Fruit fly (Drosophila melanogaster) whole organism, larva: ENCODE results near the gene CG5708.

Experiments used
- noc ChIP-seq: fragments of 200-800 bp; sonication (Bioruptor generic); optimal IDR thresholded peaks from 3 replicates; lab custom pipeline; 2019; ENCODE audit warnings: missing biosample characterization, mild to moderate bottlenecking, missing genetic modification characterization, moderate library complexity

The CG5708 gene

DNA sequence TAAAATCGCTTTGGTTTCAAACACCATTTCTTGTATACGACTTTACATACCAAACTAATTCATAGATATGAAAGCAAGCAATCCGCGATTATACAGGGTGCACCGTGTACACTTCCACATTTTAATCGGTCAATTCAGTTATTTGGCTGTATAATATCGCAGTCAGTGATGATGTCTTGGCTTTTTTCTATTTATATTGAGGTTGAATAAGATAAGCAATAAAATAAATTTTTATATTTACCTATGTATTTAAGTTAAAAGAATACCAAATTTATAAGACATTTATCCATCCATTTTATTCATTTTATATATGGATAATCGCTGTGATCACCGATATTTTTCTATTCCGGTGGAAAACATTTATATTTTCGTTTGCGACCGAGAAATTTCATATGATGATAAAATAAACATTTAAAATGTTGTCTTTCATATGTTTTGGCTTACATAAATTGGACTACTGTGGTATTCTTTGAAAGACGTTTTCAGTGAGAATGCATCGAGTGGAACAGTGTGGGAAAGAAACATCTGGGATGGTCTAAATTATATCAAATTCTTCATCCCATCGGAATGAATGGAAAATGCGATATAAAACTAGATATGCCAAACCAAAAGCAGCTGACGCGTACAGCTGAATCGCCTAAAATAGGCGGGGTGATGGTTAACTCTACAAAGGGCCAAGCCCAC is at the start of gene CG5708:
Gene CG5708, minus strand, starts transcription at position 85 of the 684 bp plus-strand sequence.
- no peak for TF ChIP-seq noc (tag; lab: Kevin White, UChicago)

DNA sequence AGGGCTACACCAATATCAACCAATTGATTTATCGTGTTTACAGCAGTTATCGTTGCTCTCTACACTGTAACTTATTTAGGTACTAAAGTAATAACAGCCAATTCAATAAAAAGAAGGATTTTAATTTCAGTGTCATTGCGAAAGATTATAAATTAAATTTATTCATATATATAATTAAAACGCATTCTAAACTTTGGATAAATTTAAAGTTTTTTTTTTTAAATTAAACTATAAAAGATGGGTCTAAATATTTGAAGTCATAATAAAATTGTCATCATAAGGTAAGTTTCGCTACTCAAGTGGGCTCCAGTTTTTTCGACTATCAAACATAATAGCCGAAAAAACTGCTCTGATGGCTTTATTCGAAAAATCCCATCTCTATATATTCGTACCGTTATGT is 45.6 kb upstream of the CG5708 start, which contains the start of gene trk:
Gene trk, minus strand, starts transcription at position 101 of the 400 bp plus-strand sequence.
- TF ChIP-seq noc (tag; lab: Kevin White, UChicago): no peak

DNA sequence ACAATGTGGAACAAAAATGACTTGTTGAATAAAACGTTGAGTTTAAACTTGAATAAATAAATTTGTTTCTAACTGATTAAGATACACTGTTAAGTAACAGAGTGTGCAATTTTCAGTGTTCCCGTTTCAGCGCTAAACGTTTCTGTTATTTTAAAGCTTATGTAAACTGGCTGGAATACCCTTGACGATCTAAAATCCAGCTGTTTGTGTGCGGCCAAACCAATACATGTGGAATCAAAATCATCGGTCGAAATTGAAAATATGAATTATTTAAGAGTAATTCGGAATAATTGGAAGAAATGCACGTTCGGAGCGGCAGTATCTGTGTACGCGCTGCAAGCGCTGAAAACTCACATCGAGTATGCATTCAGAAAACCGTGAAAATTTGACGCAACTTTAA is 43.2 kb upstream of the CG5708 start, which contains the start of gene Mulk:
Gene Mulk, plus strand, starts transcription at position 198 of the 400 bp plus-strand sequence.
- TF ChIP-seq noc (tag; lab: Kevin White, UChicago): no peak

DNA sequence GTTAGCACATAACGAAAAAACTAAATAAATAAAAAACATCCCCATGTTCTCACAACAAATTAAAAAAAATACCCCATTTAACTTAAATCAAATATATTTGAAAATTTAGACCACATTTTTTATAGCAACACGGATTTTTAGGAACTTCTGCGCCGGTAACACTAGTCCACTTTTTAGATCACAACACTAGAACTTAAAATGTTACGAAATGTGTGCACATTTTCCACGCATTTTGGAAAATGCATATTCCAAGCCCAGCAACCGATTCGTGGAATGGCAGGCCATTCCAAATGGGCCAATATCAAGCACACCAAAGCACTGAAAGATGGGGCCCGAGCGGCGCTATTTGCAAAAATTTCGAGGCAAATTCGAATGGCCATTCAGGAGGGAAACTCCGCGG is 42.1 kb upstream of the CG5708 start, which contains the start of gene CG4957:
Gene CG4957, plus strand, starts transcription at position 185 of the 400 bp plus-strand sequence.
- no peak for TF ChIP-seq noc (tag; lab: Kevin White, UChicago)

DNA sequence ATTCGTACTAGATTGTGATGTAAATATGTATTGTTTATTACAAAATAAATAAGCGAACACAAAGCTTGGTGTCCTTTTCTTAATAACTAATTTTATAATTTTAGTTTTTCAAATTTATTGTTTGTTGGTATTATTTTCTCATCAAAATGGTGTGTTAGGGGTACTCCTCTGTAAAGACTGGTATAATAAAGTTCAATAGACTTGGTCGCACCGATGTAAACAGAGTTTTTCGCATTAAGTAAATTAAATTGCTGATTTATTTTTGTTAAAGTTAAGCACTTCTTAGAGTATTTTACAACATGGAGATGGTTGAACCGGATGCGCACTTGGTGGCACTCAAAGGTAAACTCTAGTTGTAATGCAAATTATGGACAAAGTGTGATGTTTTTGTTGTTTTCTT is 39.9 kb upstream of the CG5708 start, which contains the start of gene CG4953:
Gene CG4953, plus strand, starts transcription at position 193 of the 400 bp plus-strand sequence.
- no peak for TF ChIP-seq noc (tag; lab: Kevin White, UChicago)

DNA sequence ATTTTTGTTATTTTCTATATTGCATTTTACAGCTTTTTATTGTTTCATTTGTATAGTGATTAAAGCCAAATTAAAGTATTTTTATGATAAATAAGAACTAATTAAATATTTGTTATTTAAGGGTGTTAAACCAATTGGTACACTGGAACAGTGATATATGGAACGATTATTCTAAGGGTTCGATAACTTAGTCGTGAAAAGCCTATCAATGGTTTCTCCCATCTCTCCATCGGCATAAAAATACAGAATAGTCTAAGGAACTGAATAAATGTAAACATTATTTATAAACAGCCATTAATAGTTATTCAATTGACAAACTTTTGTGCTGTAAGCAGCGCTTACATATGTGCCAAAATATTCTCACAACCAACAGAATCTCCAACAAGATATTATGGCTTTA is 38.5 kb upstream of the CG5708 start, which contains the start of gene Mob3:
Gene Mob3, plus strand, starts transcription at position 208 of the 400 bp plus-strand sequence.
- no peak for TF ChIP-seq noc (tag; lab: Kevin White, UChicago)

DNA sequence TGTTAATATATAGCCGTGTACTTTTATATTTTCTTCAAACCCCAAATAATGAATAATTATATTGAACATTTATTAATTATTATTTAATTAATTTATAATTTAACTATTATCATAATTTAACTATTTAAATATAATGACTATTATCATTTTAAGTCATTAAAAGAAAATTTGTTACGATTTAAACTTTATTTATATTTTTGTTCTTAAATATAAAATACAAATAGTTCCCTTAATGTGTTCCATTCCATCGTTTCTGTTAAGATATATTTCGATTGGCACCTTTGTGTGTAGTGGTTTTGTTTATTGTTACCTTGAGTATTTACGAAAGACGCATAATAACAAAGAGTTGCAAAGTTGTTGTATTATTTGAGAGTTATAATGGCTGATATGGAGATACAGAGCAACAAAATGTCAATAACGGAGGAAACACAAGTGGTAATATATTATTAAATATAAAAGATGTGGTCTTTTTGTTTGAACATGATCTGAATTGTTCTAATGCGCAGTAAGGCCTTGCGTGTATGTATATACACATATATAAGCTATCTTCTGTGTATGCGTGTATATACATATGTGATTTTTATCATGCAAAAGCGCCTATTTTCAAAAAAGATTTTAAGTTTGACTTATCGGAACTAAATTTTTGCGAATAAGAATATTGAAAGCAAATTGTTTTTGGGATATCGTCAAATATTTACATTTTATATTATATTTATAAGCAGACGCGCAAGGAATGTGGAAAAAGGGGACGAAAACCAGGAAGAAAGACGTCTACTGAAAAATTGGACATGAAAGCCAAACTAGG is 37.4 kb upstream of the CG5708 start, which contains the start of gene REPTOR-BP:
Gene REPTOR-BP, plus strand, starts transcription at position 296 of the 805 bp plus-strand sequence.
- no peak for TF ChIP-seq noc (tag; lab: Kevin White, UChicago)

DNA sequence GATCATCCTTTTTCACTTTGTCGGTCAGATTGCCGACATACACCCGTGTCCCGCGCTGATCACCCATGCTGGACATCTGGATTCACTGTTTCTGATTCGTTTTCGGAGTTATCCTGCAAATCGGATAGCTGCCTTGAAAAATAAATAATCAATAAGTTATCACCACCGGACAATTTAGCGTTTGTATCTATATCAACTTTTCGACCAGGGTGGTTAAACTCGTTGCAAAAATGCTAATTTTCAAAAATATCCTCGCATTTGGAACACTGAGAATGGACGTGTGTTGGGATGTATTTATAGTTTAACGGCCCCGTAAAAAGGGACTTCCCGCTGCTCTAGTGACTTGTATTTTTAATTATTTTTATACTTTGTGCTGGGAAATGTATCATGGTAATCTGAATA is 36.7 kb upstream of the CG5708 start, which contains the start of gene Rsf1:
Gene Rsf1, minus strand, starts transcription at position 212 of the 402 bp plus-strand sequence.
- no peak for TF ChIP-seq noc (tag; lab: Kevin White, UChicago)

DNA sequence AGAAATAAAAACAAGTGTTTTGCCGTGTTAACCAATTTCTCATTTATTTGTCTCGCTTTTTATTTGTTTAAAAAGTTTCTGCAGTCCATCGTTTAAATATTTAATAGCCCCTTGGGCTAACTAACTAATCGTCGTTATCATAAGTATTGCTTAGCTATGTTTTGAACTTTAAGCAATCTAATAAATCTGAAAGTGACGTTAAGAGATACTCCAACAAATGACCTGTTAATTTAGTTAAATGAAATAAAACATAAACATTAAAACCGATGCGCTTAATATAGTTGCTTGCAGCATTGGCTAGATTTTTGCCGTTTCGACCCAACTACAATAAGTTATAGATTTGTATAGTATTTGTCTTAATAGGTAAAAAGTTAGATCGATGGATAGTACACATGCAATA is 35.2 kb upstream of the CG5708 start:
- TF ChIP-seq noc (tag; lab: Kevin White, UChicago): no peak

DNA sequence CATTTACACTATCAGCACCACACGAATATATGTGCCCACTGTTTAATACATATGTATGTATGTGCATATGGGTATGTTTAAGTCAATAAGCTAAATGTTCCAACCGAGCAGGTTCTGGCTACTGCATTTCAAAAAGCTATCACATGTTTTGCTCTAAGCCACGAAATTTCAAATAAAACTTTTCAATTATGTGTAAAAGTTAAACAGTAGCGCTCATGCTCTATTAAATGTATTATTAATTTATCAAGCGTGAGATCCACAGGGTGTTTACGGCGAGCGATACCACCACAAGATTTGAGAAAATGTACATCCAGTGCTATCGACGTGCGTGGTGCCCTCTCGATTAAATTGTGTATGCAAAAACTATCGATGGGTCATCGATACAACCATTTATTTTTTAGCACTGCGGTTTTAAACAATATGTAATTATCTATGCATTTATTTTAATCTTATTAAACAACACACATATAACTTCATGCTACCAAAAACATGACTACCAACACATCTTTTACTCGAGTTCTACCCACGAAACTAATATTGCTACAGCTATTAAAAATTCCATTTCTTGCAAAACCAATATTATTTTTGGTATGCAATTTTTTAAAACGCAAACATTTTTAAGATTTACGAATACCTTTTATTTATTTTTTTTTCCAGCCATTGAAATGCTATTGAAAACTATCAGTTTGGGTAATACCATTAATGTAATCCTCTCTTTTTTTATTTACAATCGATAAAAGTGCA is 34.3 kb upstream of the CG5708 start, which contains the start of gene Pten:
Gene Pten, minus strand, starts transcription at position 300 of the 744 bp plus-strand sequence.
- TF ChIP-seq noc (tag; lab: Kevin White, UChicago): no peak

DNA sequence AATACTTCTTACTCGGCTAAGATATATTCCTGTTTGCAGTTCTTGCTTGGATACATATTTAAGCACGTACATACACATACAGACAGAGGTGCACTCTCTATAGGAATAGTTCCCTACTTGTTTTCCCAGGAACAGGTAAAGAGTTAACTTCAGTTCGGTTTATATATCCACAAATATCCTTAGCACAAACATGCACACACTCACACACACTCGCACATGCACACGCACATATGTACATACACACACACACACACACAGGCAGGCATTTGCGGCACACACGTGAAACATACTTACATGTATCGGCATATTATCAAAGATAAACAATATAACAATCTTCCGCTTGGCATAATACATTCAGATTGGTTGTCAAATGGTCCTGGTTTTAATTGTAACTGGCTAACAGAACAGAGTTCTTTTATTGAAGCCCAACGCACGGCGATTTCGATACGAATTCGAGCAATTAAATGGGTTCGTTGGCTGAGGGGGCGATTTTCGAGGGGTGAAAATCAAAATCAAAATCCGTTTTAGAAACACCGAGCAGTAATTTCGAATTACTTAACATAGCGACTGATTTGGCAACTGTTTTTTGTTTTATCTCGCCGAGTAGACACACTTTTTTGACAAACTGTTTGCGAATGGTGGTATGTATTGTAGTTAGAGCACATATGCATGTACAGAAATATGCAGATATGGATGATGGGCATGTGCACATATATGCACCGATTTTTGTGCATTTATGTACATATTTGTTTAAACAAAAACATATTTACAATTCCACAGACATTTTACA is 33.5 kb upstream of the CG5708 start:
- no peak for TF ChIP-seq noc (tag; lab: Kevin White, UChicago)

DNA sequence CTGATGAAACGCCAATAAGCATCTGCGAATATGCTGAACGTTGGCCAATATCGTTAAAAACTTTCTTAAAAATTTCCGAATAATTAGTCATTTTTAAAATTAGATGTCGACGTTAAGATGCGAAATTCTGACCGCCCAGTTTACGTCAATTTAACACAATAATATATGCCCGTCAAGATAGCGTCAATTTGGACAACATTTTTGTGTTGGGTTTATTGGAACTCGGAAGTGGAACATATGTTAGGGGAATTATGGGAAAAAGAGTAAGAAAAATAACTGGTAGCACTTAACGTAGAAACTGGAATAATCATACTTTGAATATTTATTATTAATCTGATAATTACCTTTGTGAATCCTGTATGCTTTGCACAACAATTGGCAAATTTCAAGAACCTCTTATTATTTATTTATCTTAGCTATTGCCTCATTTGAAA is 29.1 kb upstream of the CG5708 start, which contains the start of gene CG5676:
Gene CG5676, minus strand, starts transcription at position 167 of the 434 bp plus-strand sequence.
- TF ChIP-seq noc (tag; lab: Kevin White, UChicago): no peak

DNA sequence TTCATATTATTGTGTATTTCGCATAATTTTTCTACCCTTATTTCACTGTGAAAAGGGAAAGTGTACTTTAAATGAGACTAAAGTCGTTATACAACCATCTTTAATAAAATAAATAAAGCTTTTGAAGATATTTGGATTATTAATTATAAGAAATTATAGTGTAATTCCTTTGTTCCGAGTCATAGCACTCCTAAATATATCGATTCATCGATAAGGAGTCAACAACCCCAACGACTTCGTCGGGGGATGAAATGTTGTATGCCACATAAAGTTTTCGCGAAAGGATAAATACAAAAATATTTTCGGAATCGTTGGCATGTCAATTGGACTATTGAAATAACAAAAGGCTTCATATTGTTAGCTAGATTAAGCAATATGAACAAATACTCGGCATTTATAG is 25.0 kb upstream of the CG5708 start, which contains the start of gene Ror:
Gene Ror, plus strand, starts transcription at position 252 of the 400 bp plus-strand sequence.
- TF ChIP-seq noc (tag; lab: Kevin White, UChicago): no peak

DNA sequence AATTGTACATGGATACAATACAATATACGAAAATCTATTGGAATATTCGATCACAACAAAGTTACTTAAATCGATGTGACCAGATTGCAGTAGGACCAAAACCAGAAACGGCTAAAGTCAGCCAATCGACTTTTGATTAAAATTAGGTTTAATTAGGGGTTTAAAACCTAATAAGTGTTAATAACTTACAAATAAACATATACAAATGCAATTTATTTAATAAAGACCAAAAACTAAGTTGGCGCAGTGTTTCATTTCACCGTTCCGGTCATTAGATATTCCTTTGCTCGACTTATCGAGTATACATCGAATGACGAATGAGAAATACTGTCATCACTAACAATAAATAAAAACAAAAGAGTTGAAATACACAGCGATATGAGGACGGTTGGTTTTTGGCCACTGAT is 23.8 kb upstream of the CG5708 start, which contains the start of the genes bsk and CG31717:
Gene bsk, minus strand, starts transcription at position 61 of the 407 bp plus-strand sequence.
Gene CG31717, plus strand, starts transcription at position 297 of the 407 bp plus-strand sequence.
- no peak for TF ChIP-seq noc (tag; lab: Kevin White, UChicago)
